Fruit fly (Drosophila melanogaster) whole organism, embryonic: ENCODE measurements around the gene NELF-B.
A peak's percentile ranks its signal among the peaks of the same experiment; 100 is the strongest.

Source experiments
- Awh ChIP-seq: fragments of 200-800 bp; sonication (Bioruptor generic); IDR thresholded peaks from 2 replicates; pipeline ENCODE4, ENCODE4 v1.3.6; 2022; ENCODE audit warnings: missing biosample characterization, missing genetic modification characterization
- B-H2 ChIP-seq: fragments of 200-800 bp; sonication (Bioruptor generic); optimal IDR thresholded peaks from 2 replicates; lab custom pipeline; 2018; ENCODE audit warnings: missing biosample characterization, mild to moderate bottlenecking, missing genetic modification characterization
- Bgb ChIP-seq: fragments of 200-800 bp; sonication (Bioruptor generic); IDR thresholded peaks from 2 replicates; pipeline ENCODE4 v1.3.6; 2022; ENCODE audit warnings: missing biosample characterization, missing genetic modification characterization; ENCODE audit not compliant: partially characterized antibody
- CG11696 ChIP-seq: fragments of 200-800 bp; sonication (Bioruptor generic); IDR thresholded peaks from 2 replicates; pipeline ENCODE4 v1.3.6; 2022; ENCODE audit warnings: missing biosample characterization, missing genetic modification characterization
- CG12299 ChIP-seq: fragments of 200-800 bp; sonication (Bioruptor generic); optimal IDR thresholded peaks from 2 replicates; lab custom pipeline; 2018; ENCODE audit warnings: missing biosample characterization, mild to moderate bottlenecking, missing genetic modification characterization
- CG15514 ChIP-seq: fragments of 200-800 bp; sonication (Bioruptor generic); optimal IDR thresholded peaks from 3 replicates; lab custom pipeline; 2017; ENCODE audit warnings: missing biosample characterization, missing genetic modification characterization, mild to moderate bottlenecking, moderate library complexity, missing genetic modification reagents
- CG1603 ChIP-seq: fragments of 200-800 bp; sonication (Bioruptor generic); optimal IDR thresholded peaks from 2 replicates; lab custom pipeline; 2019; ENCODE audit warnings: missing biosample characterization, mild to moderate bottlenecking, missing genetic modification characterization, moderate library complexity
- CG16779 ChIP-seq: fragments of 200-800 bp; sonication (Bioruptor generic); IDR thresholded peaks from 2 replicates; pipeline ENCODE4 v1.3.6; 2022; ENCODE audit warnings: missing biosample characterization, missing genetic modification characterization
- CG17186 ChIP-seq: fragments of 200-800 bp; sonication (Bioruptor generic); optimal IDR thresholded peaks from 3 replicates; lab custom pipeline; 2017; ENCODE audit warnings: missing biosample characterization, missing genetic modification reagents, missing genetic modification characterization
- CG1792 ChIP-seq: fragments of 200-800 bp; sonication (Bioruptor generic); optimal IDR thresholded peaks from 2 replicates; lab custom pipeline; 2016; ENCODE audit warnings: missing biosample characterization, missing genetic modification characterization
- CG2202 ChIP-seq: fragments of 200-800 bp; sonication (Bioruptor generic); optimal IDR thresholded peaks from 2 replicates; lab custom pipeline; 2018; ENCODE audit warnings: missing biosample characterization, mild to moderate bottlenecking, missing genetic modification characterization
- CG30020 ChIP-seq: fragments of 200-800 bp; optimal IDR thresholded peaks from 2 replicates; lab custom pipeline; 2019; ENCODE audit warnings: missing biosample characterization, mild to moderate bottlenecking, missing genetic modification characterization, moderate library complexity
- CG32772 ChIP-seq: fragments of 200-800 bp; sonication (Bioruptor generic); IDR thresholded peaks from 2 replicates; pipeline ENCODE4 v1.3.6; 2022; ENCODE audit warnings: missing biosample characterization, missing genetic modification characterization
- CG4424 ChIP-seq: fragments of 200-800 bp; sonication (Bioruptor generic); optimal IDR thresholded peaks from 3 replicates; lab custom pipeline; 2016; ENCODE audit warnings: missing biosample characterization, missing genetic modification characterization
- CG4730 ChIP-seq: fragments of 200-800 bp; sonication (Bioruptor generic); IDR thresholded peaks from 2 replicates; pipeline ENCODE4 v1.3.6; 2022; ENCODE audit warnings: missing biosample characterization, missing genetic modification characterization
- D19B ChIP-seq: fragments of 200-800 bp; sonication (Bioruptor generic); optimal IDR thresholded peaks from 2 replicates; lab custom pipeline; 2017; ENCODE audit warnings: missing biosample characterization, mild to moderate bottlenecking, missing genetic modification characterization
- Gsc ChIP-seq: fragments of 200-800 bp; sonication (Bioruptor generic); IDR thresholded peaks from 2 replicates; pipeline ENCODE4 v1.3.6; 2022; ENCODE audit warnings: missing biosample characterization, missing genetic modification characterization
- Gug ChIP-seq: fragments of 200-800 bp; sonication (Bioruptor generic); IDR thresholded peaks from 4 replicates; pipeline ENCODE4 v1.3.6; 2022; ENCODE audit warnings: missing biosample characterization, missing genetic modification characterization
- Hand ChIP-seq: fragments of 200-800 bp; sonication (Bioruptor generic); optimal IDR thresholded peaks from 2 replicates; lab custom pipeline; 2017; ENCODE audit warnings: mild to moderate bottlenecking, missing biosample characterization, missing genetic modification reagents, missing genetic modification characterization
- HmgZ ChIP-seq: fragments of 200-800 bp; sonication (Bioruptor generic); optimal IDR thresholded peaks from 2 replicates; lab custom pipeline; 2018; ENCODE audit warnings: missing biosample characterization, mild to moderate bottlenecking, missing genetic modification characterization
- Lpt ChIP-seq: fragments of >200 bp; optimal IDR thresholded peaks from 2 replicates; lab custom pipeline; 2018; ENCODE audit warnings: missing biosample characterization, missing genetic modification characterization
- MBD-R2 ChIP-seq: fragments of 200-800 bp; sonication (Bioruptor generic); IDR thresholded peaks from 2 replicates; pipeline ENCODE4 v1.3.6; 2022; ENCODE audit warnings: missing biosample characterization, missing genetic modification characterization
- MTF-1 ChIP-seq: fragments of 200-800 bp; sonication (Bioruptor generic); optimal IDR thresholded peaks from 2 replicates; lab custom pipeline; 2018; ENCODE audit warnings: missing biosample characterization, mild to moderate bottlenecking, missing genetic modification characterization, borderline replicate concordance
- Nf-YA ChIP-seq: fragments of 200-800 bp; sonication (Bioruptor generic); IDR thresholded peaks from 2 replicates; pipeline ENCODE4 v1.3.6; 2022; ENCODE audit warnings: missing biosample characterization, missing genetic modification characterization
- Oli ChIP-seq: fragments of 200-800 bp; sonication (Bioruptor generic); optimal IDR thresholded peaks from 2 replicates; lab custom pipeline; 2018; ENCODE audit warnings: missing biosample characterization, mild to moderate bottlenecking, missing genetic modification characterization, moderate library complexity
- Pdp1 ChIP-seq, 2 experiments: fragments of 200-800 bp; sonication (Bioruptor generic); optimal IDR thresholded peaks; 3 replicates each; lab custom pipeline; 2016; ENCODE audit warnings: missing biosample characterization in 2 of 2, missing genetic modification characterization in 2 of 2, mild to moderate bottlenecking in 1 of 2, moderate library complexity in 1 of 2
- TFAM ChIP-seq: fragments of 200-800 bp; sonication (Bioruptor generic); optimal IDR thresholded peaks from 2 replicates; lab custom pipeline; 2017; ENCODE audit warnings: missing biosample characterization, missing genetic modification characterization, inconsistent platforms
- Taf1 ChIP-seq: fragments of 200-800 bp; sonication (Bioruptor generic); IDR thresholded peaks from 2 replicates; pipeline ENCODE4 v1.3.6; 2022; ENCODE audit warnings: missing biosample characterization, missing genetic modification characterization
- al ChIP-seq: fragments of 200-800 bp; sonication (Bioruptor generic); IDR thresholded peaks from 2 replicates; pipeline ENCODE4 v1.3.6; 2022; ENCODE audit warnings: missing biosample characterization, missing genetic modification characterization
- caup ChIP-seq: fragments of 200-800 bp; sonication (Bioruptor generic); optimal IDR thresholded peaks from 3 replicates; lab custom pipeline; 2017; ENCODE audit warnings: missing biosample characterization, mild to moderate bottlenecking, missing genetic modification characterization, moderate library complexity; ENCODE audit not compliant: severe bottlenecking
- chn ChIP-seq: fragments of 200-800 bp; sonication (Bioruptor generic); optimal IDR thresholded peaks from 2 replicates; lab custom pipeline; 2016; ENCODE audit warnings: missing biosample characterization, missing genetic modification characterization
- ci ChIP-seq: fragments of 200-800 bp; sonication (Bioruptor generic); IDR thresholded peaks from 3 replicates; pipeline ENCODE4 v1.3.6; 2022; ENCODE audit warnings: missing biosample characterization, missing genetic modification characterization
- crc ChIP-seq: fragments of 200-800 bp; sonication (Bioruptor generic); optimal IDR thresholded peaks from 2 replicates; lab custom pipeline; 2016; ENCODE audit warnings: missing biosample characterization, missing genetic modification characterization
- fd64A ChIP-seq: fragments of 200-800 bp; sonication (Bioruptor generic); optimal IDR thresholded peaks from 3 replicates; lab custom pipeline; 2018; ENCODE audit warnings: missing biosample characterization, mild to moderate bottlenecking, missing genetic modification characterization
- gsb ChIP-seq: fragments of 200-800 bp; sonication (Bioruptor generic); IDR thresholded peaks from 2 replicates; pipeline ENCODE4 v1.3.6; 2022; ENCODE audit warnings: missing biosample characterization, missing genetic modification characterization
- kni ChIP-seq: fragments of 200-800 bp; sonication (Bioruptor generic); optimal IDR thresholded peaks from 3 replicates; lab custom pipeline; 2017; ENCODE audit warnings: mild to moderate bottlenecking, missing biosample characterization, missing genetic modification reagents, missing genetic modification characterization
- lilli ChIP-seq: fragments of 200-800 bp; sonication (Bioruptor generic); optimal IDR thresholded peaks from 3 replicates; lab custom pipeline; 2016; ENCODE audit warnings: missing biosample characterization, missing genetic modification characterization
- lmd ChIP-seq: fragments of 200-800 bp; sonication (Bioruptor generic); IDR thresholded peaks from 2 replicates; pipeline ENCODE4 v1.3.6; 2022; ENCODE audit warnings: missing biosample characterization, missing genetic modification characterization
- luna ChIP-seq: fragments of 200-800 bp; sonication (Bioruptor generic); optimal IDR thresholded peaks from 2 replicates; lab custom pipeline; 2016; ENCODE audit warnings: missing biosample characterization, missing genetic modification characterization
- pnt ChIP-seq: fragments of 200-800 bp; sonication (Bioruptor generic); optimal IDR thresholded peaks from 3 replicates; lab custom pipeline; 2016; ENCODE audit warnings: missing biosample characterization, missing genetic modification characterization
- prd ChIP-seq, 3 experiments: fragments of >200 bp in 2 of 3; fragments of 200-800 bp in 1 of 3; sonication (Bioruptor generic) in 1 of 3; optimal IDR thresholded peaks in 2 of 3; IDR thresholded peaks in 1 of 3; 2 replicates in 2 of 3; 3 replicates in 1 of 3; pipeline versions ENCODE4 v1.3.6 to Lab custom; 2017 to 2022; ENCODE audit warnings: missing biosample characterization in 1 of 3, missing genetic modification characterization in 1 of 3
- pros ChIP-seq: fragments of 200-800 bp; sonication (Bioruptor generic); optimal IDR thresholded peaks from 3 replicates; lab custom pipeline; 2019; ENCODE audit warnings: missing biosample characterization, mild to moderate bottlenecking, missing genetic modification characterization, moderate library complexity
- ranshi ChIP-seq: fragments of 200-800 bp; sonication (Bioruptor generic); IDR thresholded peaks from 2 replicates; pipeline ENCODE4 v1.3.6; 2022; ENCODE audit warnings: missing biosample characterization, missing genetic modification characterization
- scrt ChIP-seq: fragments of 200-800 bp; sonication (Bioruptor generic); optimal IDR thresholded peaks from 2 replicates; lab custom pipeline; 2018; ENCODE audit warnings: missing biosample characterization, mild to moderate bottlenecking, missing genetic modification characterization, moderate library complexity
- sisA ChIP-seq: fragments of 200-800 bp; sonication (Bioruptor generic); IDR thresholded peaks from 2 replicates; pipeline ENCODE4 v1.3.6; 2022; ENCODE audit warnings: missing biosample characterization, missing genetic modification characterization
- slbo ChIP-seq: fragments of 200-800 bp; sonication (Bioruptor generic); IDR thresholded peaks from 2 replicates; pipeline ENCODE4 v1.3.6; 2022; ENCODE audit warnings: missing biosample characterization, missing genetic modification characterization
- stwl ChIP-seq: fragments of 200-800 bp; sonication (Bioruptor generic); optimal IDR thresholded peaks from 3 replicates; lab custom pipeline; 2018; ENCODE audit warnings: missing biosample characterization, mild to moderate bottlenecking, missing genetic modification characterization, moderate library complexity
- unc-4 ChIP-seq: fragments of 200-800 bp; sonication (Bioruptor generic); IDR thresholded peaks from 2 replicates; pipeline ENCODE4 v1.3.6; 2022; ENCODE audit warnings: missing biosample characterization, missing genetic modification characterization; ENCODE audit not compliant: partially characterized antibody
- unpg ChIP-seq: fragments of 200-800 bp; sonication (Bioruptor generic); optimal IDR thresholded peaks from 3 replicates; lab custom pipeline; 2018; ENCODE audit warnings: missing biosample characterization, mild to moderate bottlenecking, missing genetic modification characterization, moderate library complexity

NELF-B gene

DNA sequence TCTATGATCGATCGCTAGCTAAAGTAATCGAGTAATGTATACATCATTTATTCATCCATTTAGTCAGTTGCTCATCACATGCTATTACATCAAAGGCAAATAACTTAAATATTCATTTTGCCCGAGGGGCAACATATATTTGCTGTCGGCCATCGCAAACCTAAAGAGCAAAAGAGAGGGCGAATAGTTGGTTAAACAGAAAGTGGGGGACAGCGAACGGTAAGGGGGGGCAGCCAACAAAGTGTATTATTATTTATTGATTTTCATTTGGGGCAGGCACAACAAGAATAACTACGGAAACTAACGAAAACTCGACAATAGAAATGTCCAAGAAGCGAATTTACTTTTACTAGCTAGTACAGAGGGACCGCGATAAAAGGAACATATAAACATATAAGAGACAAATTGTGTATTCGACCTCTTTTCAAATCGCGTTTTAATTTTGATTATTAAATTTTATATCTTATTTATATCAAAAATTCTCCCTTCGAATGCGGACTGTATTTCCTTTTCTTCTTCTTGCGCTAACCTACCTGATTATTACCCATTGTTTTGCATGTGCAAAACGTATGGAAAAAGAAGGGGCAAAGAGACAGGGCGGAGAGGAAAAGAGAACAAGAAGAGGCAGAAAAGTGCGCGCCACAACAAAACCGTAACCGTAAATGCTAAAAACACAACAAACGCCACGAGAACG is 36.8 kb downstream of the NELF-B start (continued):
- TF ChIP-seq CG32772 (GFP tag; lab: Robert Waterston, UW) = 0 out of 2 replicates have a peak, but pooled peaks have one; percentile 15
- no peak for TF ChIP-seq kni (GFP tag; lab: Kevin White, UChicago)
- no peak for TF ChIP-seq Nf-YA (GFP tag; lab: Robert Waterston, UW)
- TF ChIP-seq luna (GFP tag; lab: Kevin White, UChicago) = no peak
- TF ChIP-seq stwl = no peak
- no peak for TF ChIP-seq CG1792 (GFP tag; lab: Kevin White, UChicago)
- peak; percentile 81 for TF ChIP-seq slbo (GFP tag; lab: Robert Waterston, UW)
- peak; percentile 58; the same call in 1 of the 2 replicates for TF ChIP-seq lmd
- peak; percentile 60 for TF ChIP-seq D19B (GFP tag; lab: Kevin White, UChicago)
- peak; percentile 55; the same call in 1 of the 2 replicates for TF ChIP-seq ranshi (GFP tag; lab: Robert Waterston, UW)
- TF ChIP-seq CG4730 (GFP tag; lab: Robert Waterston, UW) = 0 out of 2 replicates have a peak, but pooled peaks have one; percentile 4
- 0 out of 2 replicates have a peak, but pooled peaks have one; percentile 5 for TF ChIP-seq CG16779 (GFP tag; lab: Robert Waterston, UW)
- no peak for TF ChIP-seq CG4424 (GFP tag; lab: Kevin White, UChicago)
- TF ChIP-seq CG2202 = no peak
- TF ChIP-seq CG12299 (tag; lab: Kevin White, UChicago) = no peak
- peak; percentile 5 for TF ChIP-seq B-H2 (GFP tag; lab: Kevin White, UChicago)
- TF ChIP-seq prd (optimal IDR thresholded peaks at IDR 0.05; lab: Kevin White, UChicago) = no peak
- peak; percentile 54 for TF ChIP-seq prd (GFP tag; IDR thresholded peaks at IDR 0.05; lab: Robert Waterston, UW)
- peak; percentile 8 for TF ChIP-seq CG1603 (tag; lab: Kevin White, UChicago)
- no peak for TF ChIP-seq HmgZ (tag; lab: Kevin White, UChicago)
- TF ChIP-seq Pdp1 (GFP tag; optimal IDR thresholded peaks at IDR 0.05; lab: Kevin White, UChicago) = no peak
- TF ChIP-seq unc-4 (GFP tag; lab: Robert Waterston, UW) = no peak
- TF ChIP-seq scrt (GFP tag; lab: Kevin White, UChicago) = peak; percentile 5
- TF ChIP-seq crc (GFP tag; lab: Kevin White, UChicago) = no peak
- TF ChIP-seq Bgb (GFP tag; lab: Robert Waterston, UW) = no peak
- TF ChIP-seq MTF-1 (GFP tag; lab: Kevin White, UChicago) = peak; percentile 13
- no peak for TF ChIP-seq pros (GFP tag; lab: Kevin White, UChicago)
- TF ChIP-seq TFAM (GFP tag; lab: Kevin White, UChicago) = no peak
- peak; percentile 36 for TF ChIP-seq unpg (GFP tag; lab: Kevin White, UChicago)
- peak; percentile 36; the same call in 1 of the 2 replicates for TF ChIP-seq Awh
- peak; percentile 43 for TF ChIP-seq sisA (GFP tag; lab: Robert Waterston, UW)
- TF ChIP-seq lilli (GFP tag; lab: Kevin White, UChicago) = no peak
- TF ChIP-seq al (GFP tag; lab: Robert Waterston, UW) = peak; percentile 68
- TF ChIP-seq fd64A (GFP tag; lab: Kevin White, UChicago) = no peak
- TF ChIP-seq CG17186 = no peak
- TF ChIP-seq caup = peak; percentile 2
- TF ChIP-seq gsb = peak; percentile 5; the same call in 1 of the 2 replicates
- peak; percentile 14 for TF ChIP-seq Oli (tag; lab: Kevin White, UChicago)
- no peak for TF ChIP-seq Lpt (GFP tag; lab: Kevin White, UChicago)
- peak; percentile 22 for TF ChIP-seq Hand (GFP tag; lab: Kevin White, UChicago)
- TF ChIP-seq pnt (GFP tag; lab: Kevin White, UChicago) = no peak
- peak; percentile 45; the same call in 2 of the 4 replicates for TF ChIP-seq Gug
- TF ChIP-seq Gsc (GFP tag; lab: Robert Waterston, UW) = no peak
- TF ChIP-seq CG15514 (GFP tag; lab: Kevin White, UChicago) = peak; percentile 33
- TF ChIP-seq Taf1 (GFP tag; lab: Robert Waterston, UW) = peak; percentile 66
- TF ChIP-seq CG30020 = no peak
- TF ChIP-seq CG11696 (GFP tag; lab: Robert Waterston, UW) = no peak
- TF ChIP-seq chn (GFP tag; lab: Kevin White, UChicago) = no peak
- TF ChIP-seq ci (GFP tag; lab: Robert Waterston, UW) = no peak
- TF ChIP-seq MBD-R2 (GFP tag; lab: Robert Waterston, UW) = peak; percentile 44
